Fruit fly (Drosophila melanogaster) whole organism, prepupa: Measurements from ENCODE around the gene Lk6.

Source experiments
- Blimp-1 ChIP-seq: fragments of 200-800 bp; sonication (Bioruptor generic); optimal IDR thresholded peaks from 3 replicates; lab custom pipeline; 2017; ENCODE audit warnings: missing biosample characterization, missing genetic modification characterization, mild to moderate bottlenecking, moderate library complexity, missing genetic modification reagents
- CG10631 ChIP-seq: fragments of 200-800 bp; sonication (Bioruptor generic); optimal IDR thresholded peaks from 2 replicates; lab custom pipeline; 2016; ENCODE audit warnings: missing biosample characterization, missing genetic modification characterization
- CG10669 ChIP-seq: fragments of 200-800 bp; sonication (Bioruptor generic); optimal IDR thresholded peaks from 3 replicates; lab custom pipeline; 2018; ENCODE audit warnings: missing biosample characterization, mild to moderate bottlenecking, missing genetic modification characterization, moderate library complexity
- CG11762 ChIP-seq: fragments of 200-800 bp; sonication (Bioruptor generic); optimal IDR thresholded peaks from 3 replicates; lab custom pipeline; 2016; ENCODE audit warnings: missing biosample characterization, missing genetic modification characterization; ENCODE audit not compliant: insufficient read depth
- CG11902 ChIP-seq: fragments of 200-800 bp; sonication (Bioruptor generic); optimal IDR thresholded peaks from 3 replicates; lab custom pipeline; 2016; ENCODE audit warnings: missing biosample characterization, missing genetic modification characterization
- CG15336 ChIP-seq: fragments of 200-800 bp; sonication (Bioruptor generic); IDR thresholded peaks from 2 replicates; pipeline ENCODE4 v1.3.6; 2022; ENCODE audit warnings: missing biosample characterization, missing genetic modification characterization
- CG1621 ChIP-seq: fragments of 200-800 bp; sonication (Bioruptor generic); optimal IDR thresholded peaks from 3 replicates; lab custom pipeline; 2018; ENCODE audit warnings: missing biosample characterization, mild to moderate bottlenecking, missing genetic modification characterization
- CG3032 ChIP-seq: fragments of 200-800 bp; optimal IDR thresholded peaks from 2 replicates; lab custom pipeline; 2019; ENCODE audit warnings: missing biosample characterization, mild to moderate bottlenecking, missing genetic modification characterization, moderate library complexity
- CG31627 ChIP-seq: fragments of 200-800 bp; sonication (Bioruptor generic); optimal IDR thresholded peaks from 3 replicates; lab custom pipeline; 2016; ENCODE audit warnings: missing biosample characterization, missing genetic modification characterization
- CG32006 ChIP-seq: fragments of 200-800 bp; sonication (Bioruptor generic); optimal IDR thresholded peaks from 3 replicates; lab custom pipeline; 2017; ENCODE audit warnings: missing biosample characterization, mild to moderate bottlenecking, missing genetic modification characterization
- CG34406 ChIP-seq: fragments of 200-800 bp; sonication (Bioruptor generic); optimal IDR thresholded peaks from 3 replicates; lab custom pipeline; 2016; ENCODE audit warnings: missing biosample characterization, missing genetic modification characterization
- CG6163 ChIP-seq: fragments of 200-800 bp; sonication (Bioruptor generic); IDR thresholded peaks from 3 replicates; pipeline ENCODE4 v1.3.6; 2022; ENCODE audit warnings: missing biosample characterization, missing genetic modification characterization
- CG6276 ChIP-seq: fragments of 200-800 bp; sonication (Bioruptor generic); optimal IDR thresholded peaks from 2 replicates; lab custom pipeline; 2017; ENCODE audit warnings: missing biosample characterization, mild to moderate bottlenecking, missing genetic modification characterization
- CG6808 ChIP-seq: fragments of 200-800 bp; sonication (Bioruptor generic); optimal IDR thresholded peaks from 3 replicates; lab custom pipeline; 2017; ENCODE audit warnings: missing biosample characterization, missing genetic modification characterization, mild to moderate bottlenecking, moderate library complexity, missing genetic modification reagents
- CG6854 ChIP-seq: fragments of 200-800 bp; sonication (Bioruptor generic); optimal IDR thresholded peaks from 2 replicates; lab custom pipeline; 2017; ENCODE audit warnings: missing biosample characterization, mild to moderate bottlenecking, missing genetic modification characterization
- CG7368 ChIP-seq: fragments of 200-800 bp; sonication (Bioruptor generic); optimal IDR thresholded peaks from 3 replicates; lab custom pipeline; 2016; ENCODE audit warnings: missing biosample characterization, missing genetic modification characterization
- CG8119 ChIP-seq: fragments of 200-800 bp; sonication (Bioruptor generic); IDR thresholded peaks from 3 replicates; pipeline ENCODE4 v1.3.6; 2022; ENCODE audit warnings: missing biosample characterization, missing genetic modification characterization
- CG8319 ChIP-seq: fragments of 200-800 bp; sonication (Bioruptor generic); optimal IDR thresholded peaks from 3 replicates; lab custom pipeline; 2016; ENCODE audit warnings: missing biosample characterization, missing genetic modification characterization
- CG8632 ChIP-seq: fragments of 200-800 bp; sonication (Bioruptor generic); optimal IDR thresholded peaks from 3 replicates; lab custom pipeline; 2016; ENCODE audit warnings: missing biosample characterization, missing genetic modification characterization
- CG9139 ChIP-seq: fragments of 200-800 bp; sonication (Bioruptor generic); optimal IDR thresholded peaks from 3 replicates; lab custom pipeline; 2017; ENCODE audit warnings: missing biosample characterization, mild to moderate bottlenecking, missing genetic modification characterization
- Eip75B ChIP-seq: fragments of 200-800 bp; sonication (Bioruptor generic); optimal IDR thresholded peaks from 3 replicates; lab custom pipeline; 2016; ENCODE audit warnings: missing biosample characterization, missing genetic modification characterization
- Eip78C ChIP-seq: fragments of 200-800 bp; sonication (Bioruptor generic); peaks from one replicate; lab custom pipeline; 2016; ENCODE audit warnings: missing biosample characterization, missing genetic modification characterization
- Ets21C ChIP-seq: fragments of 200-800 bp; sonication (Bioruptor generic); optimal IDR thresholded peaks from 3 replicates; lab custom pipeline; 2016; ENCODE audit warnings: missing biosample characterization, missing genetic modification characterization
- Ets96B ChIP-seq: fragments of 200-800 bp; optimal IDR thresholded peaks from 2 replicates; lab custom pipeline; 2019; ENCODE audit warnings: missing biosample characterization, mild to moderate bottlenecking, missing genetic modification characterization, moderate library complexity
- Gug ChIP-seq: fragments of 200-800 bp; sonication (Bioruptor generic); IDR thresholded peaks from 2 replicates; pipeline ENCODE4 v1.3.6; 2022; ENCODE audit warnings: missing biosample characterization, missing genetic modification characterization
- Hr38 ChIP-seq: sonication (Bioruptor generic); optimal IDR thresholded peaks from 2 replicates; lab custom pipeline; 2016; ENCODE audit warnings: missing biosample characterization, missing genetic modification characterization
- Hr39 ChIP-seq: fragments of 200-800 bp; sonication (Bioruptor generic); optimal IDR thresholded peaks from 2 replicates; lab custom pipeline; 2016; ENCODE audit warnings: missing biosample characterization, missing genetic modification characterization
- Hr4 ChIP-seq: fragments of 200-800 bp; sonication (Bioruptor generic); optimal IDR thresholded peaks from 3 replicates; lab custom pipeline; 2016; ENCODE audit warnings: missing biosample characterization, missing genetic modification characterization
- Lpt ChIP-seq: fragments of 200-800 bp; sonication (Bioruptor generic); optimal IDR thresholded peaks from 3 replicates; lab custom pipeline; 2016; ENCODE audit warnings: missing biosample characterization, missing genetic modification characterization
- Met ChIP-seq: fragments of 200-800 bp; sonication (Bioruptor generic); optimal IDR thresholded peaks from 3 replicates; lab custom pipeline; 2016; ENCODE audit warnings: missing biosample characterization, missing genetic modification characterization
- OdsH ChIP-seq: fragments of 200-800 bp; sonication (Bioruptor generic); optimal IDR thresholded peaks from 3 replicates; lab custom pipeline; 2016; ENCODE audit warnings: missing biosample characterization, missing genetic modification characterization
- Smox ChIP-seq: fragments of 200-800 bp; sonication (Bioruptor generic); optimal IDR thresholded peaks from 3 replicates; lab custom pipeline; 2016; ENCODE audit warnings: missing biosample characterization, missing genetic modification characterization
- Sox14 ChIP-seq: fragments of 200-800 bp; sonication (Bioruptor generic); optimal IDR thresholded peaks from 3 replicates; lab custom pipeline; 2016; ENCODE audit warnings: missing biosample characterization, missing genetic modification characterization
- Sox15 ChIP-seq: fragments of 200-800 bp; sonication (Bioruptor generic); optimal IDR thresholded peaks from 3 replicates; lab custom pipeline; 2016; ENCODE audit warnings: missing biosample characterization, missing genetic modification characterization
- acj6 ChIP-seq: fragments of 200-800 bp; sonication (Bioruptor generic); optimal IDR thresholded peaks from 3 replicates; lab custom pipeline; 2016; ENCODE audit warnings: missing biosample characterization, missing genetic modification characterization
- cyc ChIP-seq: fragments of 200-800 bp; sonication (Bioruptor generic); optimal IDR thresholded peaks from 3 replicates; lab custom pipeline; 2016; ENCODE audit warnings: missing biosample characterization, missing genetic modification characterization
- dac ChIP-seq: fragments of 200-800 bp; sonication (Bioruptor generic); optimal IDR thresholded peaks from 2 replicates; lab custom pipeline; 2017; ENCODE audit warnings: missing biosample characterization, mild to moderate bottlenecking, missing genetic modification characterization
- eg ChIP-seq: fragments of 200-800 bp; sonication (Bioruptor generic); IDR thresholded peaks from 3 replicates; pipeline ENCODE4 v1.3.6; 2022; ENCODE audit warnings: missing biosample characterization, missing genetic modification characterization
- esn ChIP-seq: fragments of 200-800 bp; sonication (Bioruptor generic); optimal IDR thresholded peaks from 2 replicates; lab custom pipeline; 2016; ENCODE audit warnings: missing biosample characterization, mild to moderate bottlenecking, missing genetic modification characterization, moderate library complexity
- fd59A ChIP-seq: fragments of 200-800 bp; sonication (Bioruptor generic); optimal IDR thresholded peaks from 2 replicates; lab custom pipeline; 2017; ENCODE audit warnings: missing biosample characterization, mild to moderate bottlenecking, missing genetic modification characterization, missing genetic modification reagents
- fd85E ChIP-seq: fragments of 200-800 bp; sonication (Bioruptor generic); optimal IDR thresholded peaks from 3 replicates; lab custom pipeline; 2016; ENCODE audit warnings: missing biosample characterization, missing genetic modification characterization
- lz ChIP-seq: fragments of 200-800 bp; sonication (Bioruptor generic); optimal IDR thresholded peaks from 3 replicates; lab custom pipeline; 2016; ENCODE audit warnings: missing biosample characterization, missing genetic modification characterization
- net ChIP-seq: fragments of 200-800 bp; sonication (Bioruptor generic); optimal IDR thresholded peaks from 3 replicates; lab custom pipeline; 2016; ENCODE audit warnings: missing biosample characterization, missing genetic modification characterization
- pdm3 ChIP-seq: fragments of 200-800 bp; sonication (Bioruptor generic); optimal IDR thresholded peaks from 3 replicates; lab custom pipeline; 2016; ENCODE audit warnings: missing biosample characterization, missing genetic modification characterization
- spab ChIP-seq: fragments of 200-800 bp; sonication (Bioruptor generic); optimal IDR thresholded peaks from 2 replicates; lab custom pipeline; 2017; ENCODE audit warnings: missing biosample characterization, mild to moderate bottlenecking, missing genetic modification characterization, missing genetic modification reagents
- topi ChIP-seq: fragments of 200-800 bp; sonication (Bioruptor generic); optimal IDR thresholded peaks from 3 replicates; lab custom pipeline; 2016; ENCODE audit warnings: missing biosample characterization, missing genetic modification characterization
- vri ChIP-seq: fragments of 200-800 bp; sonication (Bioruptor generic); optimal IDR thresholded peaks from 3 replicates; lab custom pipeline; 2016; ENCODE audit warnings: missing biosample characterization, mild to moderate bottlenecking, missing genetic modification characterization

Lk6 gene

dm6 chr3R:11773999-11774397 is 9.7 kb upstream of the Lk6 start (continued):
- peak; percentile 42 for TF ChIP-seq CG15336
- no peak for TF ChIP-seq CG7368 (GFP tag; lab: Kevin White, UChicago)
- TF ChIP-seq esn: peak; percentile 51
- TF ChIP-seq acj6: peak; percentile 53
- TF ChIP-seq spab: peak; percentile 50
- TF ChIP-seq Sox14 (GFP tag; lab: Kevin White, UChicago): peak; percentile 24
- TF ChIP-seq Hr38: no peak
- TF ChIP-seq CG32006 (GFP tag; lab: Kevin White, UChicago): peak; percentile 51
- TF ChIP-seq Hr39: peak; percentile 0
- TF ChIP-seq CG11762 (GFP tag; lab: Kevin White, UChicago): no peak
- TF ChIP-seq CG34406 (GFP tag; lab: Kevin White, UChicago): peak; percentile 46
- peak; percentile 43 for TF ChIP-seq lz (GFP tag; lab: Kevin White, UChicago)
- no peak for TF ChIP-seq fd59A (GFP tag; lab: Kevin White, UChicago)
- no peak for TF ChIP-seq vri (GFP tag; lab: Kevin White, UChicago)
- no peak for TF ChIP-seq Ets21C
- peak; percentile 47 for TF ChIP-seq Hr4 (GFP tag; lab: Kevin White, UChicago)
- peak; percentile 40 for TF ChIP-seq Smox (GFP tag; lab: Kevin White, UChicago)
- peak; percentile 41 for TF ChIP-seq net (GFP tag; lab: Kevin White, UChicago)
- TF ChIP-seq CG9139 (GFP tag; lab: Kevin White, UChicago): peak; percentile 6
- peak; percentile 21 for TF ChIP-seq CG8632
- TF ChIP-seq cyc (GFP tag; lab: Kevin White, UChicago): peak; percentile 16
- no peak for TF ChIP-seq fd85E (GFP tag; lab: Kevin White, UChicago)
- no peak for TF ChIP-seq CG6854 (GFP tag; lab: Kevin White, UChicago)
- peak; percentile 68 for TF ChIP-seq CG3032 (tag; lab: Kevin White, UChicago)
- TF ChIP-seq Ets96B (tag; lab: Kevin White, UChicago): peak; percentile 73
- TF ChIP-seq OdsH: peak; percentile 57
- TF ChIP-seq CG31627 (GFP tag; lab: Kevin White, UChicago): peak; percentile 27
- TF ChIP-seq Sox15: peak; percentile 10
- TF ChIP-seq CG10669 (GFP tag; lab: Kevin White, UChicago): peak; percentile 38

dm6 chr3R:11773325-11773998 is 9.2 kb upstream of the Lk6 start:
- TF ChIP-seq CG6163 (GFP tag; lab: Robert Waterston, UW): 0 out of 3 replicates have a peak, but pooled peaks have one; percentile 53
- TF ChIP-seq CG6854 (GFP tag; lab: Kevin White, UChicago): peak; percentile 27
- TF ChIP-seq CG8119 (GFP tag; lab: Robert Waterston, UW): peak; percentile 50; the same call in 1 of the 3 replicates
- TF ChIP-seq CG1621 (tag; lab: Kevin White, UChicago): peak; percentile 44
- TF ChIP-seq CG34406 (GFP tag; lab: Kevin White, UChicago): no peak
- no peak for TF ChIP-seq CG11902 (GFP tag; lab: Kevin White, UChicago)
- TF ChIP-seq fd59A (GFP tag; lab: Kevin White, UChicago): no peak
- TF ChIP-seq CG8319 (GFP tag; lab: Kevin White, UChicago): no peak
- no peak for TF ChIP-seq vri (GFP tag; lab: Kevin White, UChicago)
- peak; percentile 0 for TF ChIP-seq CG32006 (GFP tag; lab: Kevin White, UChicago)
- no peak for TF ChIP-seq Met (GFP tag; lab: Kevin White, UChicago)
- TF ChIP-seq dac (GFP tag; lab: Kevin White, UChicago): no peak
- TF ChIP-seq CG11762 (GFP tag; lab: Kevin White, UChicago): no peak
- TF ChIP-seq CG15336: peak; percentile 38
- no peak for TF ChIP-seq Hr38
- no peak for TF ChIP-seq topi (GFP tag; lab: Kevin White, UChicago)
- no peak for TF ChIP-seq CG8632
- TF ChIP-seq Gug (GFP tag; lab: Robert Waterston, UW): no peak
- no peak for TF ChIP-seq esn
- no peak for TF ChIP-seq pdm3
- no peak for TF ChIP-seq CG6808 (GFP tag; lab: Kevin White, UChicago)
- TF ChIP-seq CG10631 (GFP tag; lab: Kevin White, UChicago): no peak
- TF ChIP-seq CG3032 (tag; lab: Kevin White, UChicago): no peak
- TF ChIP-seq CG7368 (GFP tag; lab: Kevin White, UChicago): no peak
- no peak for TF ChIP-seq Eip75B (GFP tag; lab: Kevin White, UChicago)
- no peak for TF ChIP-seq spab
- TF ChIP-seq acj6: no peak
- peak; percentile 37 for TF ChIP-seq Eip78C (GFP tag; lab: Kevin White, UChicago)
- TF ChIP-seq eg (GFP tag; lab: Robert Waterston, UW): no peak
- TF ChIP-seq CG31627 (GFP tag; lab: Kevin White, UChicago): no peak
- TF ChIP-seq Hr4 (GFP tag; lab: Kevin White, UChicago): no peak
- TF ChIP-seq Blimp-1 (GFP tag; lab: Kevin White, UChicago): peak; percentile 70
- TF ChIP-seq Lpt (GFP tag; lab: Kevin White, UChicago): no peak
- TF ChIP-seq CG6276: no peak
- TF ChIP-seq, all 60 proteins: peak for 8
